Fruit fly (Drosophila melanogaster): ENCODE measurements around the gene Ctr1C.

DNA sequence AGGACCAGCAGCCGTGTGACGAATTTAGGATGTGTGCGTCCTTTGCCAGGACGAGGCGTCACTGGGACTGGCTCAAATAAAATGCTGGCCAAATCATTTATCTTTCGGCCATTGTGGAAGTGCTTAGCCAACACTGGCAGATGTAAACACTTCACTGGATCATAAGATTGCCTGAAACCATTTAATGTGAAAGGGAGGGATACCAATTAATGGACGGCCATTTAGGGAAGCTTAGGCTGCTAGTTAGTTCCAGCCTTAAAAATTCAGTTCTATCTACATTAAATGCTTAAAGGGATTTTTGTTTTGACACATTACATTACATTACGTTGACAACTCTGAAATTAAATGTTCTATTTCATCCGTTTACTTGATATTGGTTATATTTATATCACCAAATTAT is 4.7 kb downstream of the Ctr1C start, which contains the start of gene CG15548:
- TF ChIP-seq psq (optimal IDR thresholded peaks at IDR 0.05) (no peak), ttk (optimal IDR thresholded peaks at IDR 0.05) (no peak)
